Worm (Caenorhabditis elegans) whole organism, late embryonic: Measurements from ENCODE around the gene timm-17B.2.

ENCODE experiments used
- C08G9.2 ChIP-seq: sonication (generic microtip); optimal IDR thresholded peaks from 2 replicates; lab custom pipeline; 2016; ENCODE audit warnings: mild to moderate bottlenecking, missing genetic modification characterization, moderate library complexity, missing compliant biosample characterization
- F13H6.1 ChIP-seq: sonication (generic microtip); optimal IDR thresholded peaks from 2 replicates; lab custom pipeline; 2016; ENCODE audit warnings: missing genetic modification characterization, missing compliant biosample characterization
- K02D7.2 ChIP-seq: sonication (generic microtip); optimal IDR thresholded peaks from 2 replicates; lab custom pipeline; 2017; ENCODE audit warnings: mild to moderate bottlenecking, missing genetic modification characterization, missing compliant biosample characterization
- K09A11.1 ChIP-seq: sonication (generic microtip); optimal IDR thresholded peaks from 2 replicates; lab custom pipeline; 2017; ENCODE audit warnings: antibody characterized with exemption, mild to moderate bottlenecking, missing genetic modification characterization, missing compliant biosample characterization; ENCODE audit not compliant: insufficient read depth
- T23F11.4 ChIP-seq: fragments of 200-800 bp; sonication (Bioruptor generic); optimal IDR thresholded peaks from 2 replicates; lab custom pipeline; 2018; ENCODE audit warnings: mild to moderate bottlenecking, missing genetic modification characterization, missing compliant biosample characterization
- ahr-1 ChIP-seq: sonication (generic microtip); optimal IDR thresholded peaks from 2 replicates; lab custom pipeline; 2016; ENCODE audit warnings: missing genetic modification characterization, missing compliant biosample characterization
- ama-1 ChIP-seq: fragments of 150-350 bp; optimal IDR thresholded peaks from 2 replicates; lab custom pipeline; 2014
- ceh-18 ChIP-seq: sonication (generic microtip); optimal IDR thresholded peaks from 2 replicates; lab custom pipeline; 2016; ENCODE audit warnings: missing genetic modification characterization, missing compliant biosample characterization
- ceh-2 ChIP-seq: sonication (generic microtip); optimal IDR thresholded peaks from 2 replicates; lab custom pipeline; 2016; ENCODE audit warnings: missing genotype, missing genetic modification characterization, missing compliant biosample characterization
- ceh-30 ChIP-seq: fragments of 150-350 bp; optimal IDR thresholded peaks from 2 replicates; lab custom pipeline; 2014; ENCODE audit warnings: missing biosample characterization, missing genetic modification characterization
- ceh-31 ChIP-seq: sonication (generic microtip); optimal IDR thresholded peaks from 2 replicates; lab custom pipeline; 2016; ENCODE audit warnings: missing genetic modification characterization, missing compliant biosample characterization
- ceh-34 ChIP-seq: sonication (generic microtip); optimal IDR thresholded peaks from 2 replicates; lab custom pipeline; 2016; ENCODE audit warnings: mild to moderate bottlenecking, missing genetic modification characterization, missing compliant biosample characterization
- ceh-45 ChIP-seq: fragments of 200-800 bp; sonication (Bioruptor generic); IDR thresholded peaks from 2 replicates; pipeline ENCODE4 v1.3.6; 2022; ENCODE audit warnings: missing genetic modification reagents, missing genetic modification characterization, missing compliant biosample characterization
- ceh-6 ChIP-seq: fragments of 200-800 bp; sonication (Bioruptor generic); optimal IDR thresholded peaks from 2 replicates; lab custom pipeline; 2018; ENCODE audit warnings: mild to moderate bottlenecking, missing genetic modification characterization, missing compliant biosample characterization
- ceh-9 ChIP-seq: sonication (generic microtip); optimal IDR thresholded peaks from 2 replicates; lab custom pipeline; 2016; ENCODE audit warnings: mild to moderate bottlenecking, missing genetic modification characterization, inconsistent platforms, missing compliant biosample characterization
- che-1 ChIP-seq: sonication (generic microtip); optimal IDR thresholded peaks from 2 replicates; lab custom pipeline; 2016; ENCODE audit warnings: mild to moderate bottlenecking, missing genetic modification characterization, missing compliant biosample characterization
- dmd-4 ChIP-seq: sonication (generic microtip); optimal IDR thresholded peaks from 2 replicates; lab custom pipeline; 2016; ENCODE audit warnings: borderline replicate concordance, missing genetic modification characterization, missing compliant biosample characterization
- dve-1 ChIP-seq: sonication (generic microtip); optimal IDR thresholded peaks from 2 replicates; lab custom pipeline; 2017; ENCODE audit warnings: antibody characterized with exemption, mild to moderate bottlenecking, missing genetic modification characterization, missing compliant biosample characterization
- elt-4 ChIP-seq: sonication (generic microtip); optimal IDR thresholded peaks from 2 replicates; lab custom pipeline; 2016; ENCODE audit warnings: missing genetic modification characterization, missing compliant biosample characterization
- ets-4 ChIP-seq: sonication (generic microtip); optimal IDR thresholded peaks from 2 replicates; lab custom pipeline; 2016; ENCODE audit warnings: missing genetic modification characterization, missing compliant biosample characterization
- eyg-1 ChIP-seq: sonication (generic microtip); optimal IDR thresholded peaks from 2 replicates; lab custom pipeline; 2016; ENCODE audit warnings: missing genotype, missing genetic modification characterization, missing compliant biosample characterization
- fkh-10 ChIP-seq: fragments of 150-350 bp; optimal IDR thresholded peaks from 2 replicates; lab custom pipeline; 2014; ENCODE audit warnings: missing biosample characterization, missing genetic modification reagents, missing genetic modification characterization
- fkh-6 ChIP-seq: sonication (generic microtip); optimal IDR thresholded peaks from 2 replicates; lab custom pipeline; 2016; ENCODE audit warnings: missing genetic modification characterization, missing compliant biosample characterization
- hlh-13 ChIP-seq: fragments of 200-800 bp; sonication (Bioruptor generic); optimal IDR thresholded peaks from 2 replicates; lab custom pipeline; 2018; ENCODE audit warnings: mild to moderate bottlenecking, missing genetic modification characterization, missing compliant biosample characterization
- hlh-15 ChIP-seq: sonication (generic microtip); optimal IDR thresholded peaks from 2 replicates; lab custom pipeline; 2016; ENCODE audit warnings: missing genetic modification characterization, missing compliant biosample characterization
- hlh-30 ChIP-seq: sonication (generic microtip); optimal IDR thresholded peaks from 2 replicates; lab custom pipeline; 2017; ENCODE audit warnings: antibody characterized with exemption, missing genetic modification characterization, missing compliant biosample characterization; ENCODE audit not compliant: insufficient read depth
- hlh-6 ChIP-seq: sonication (generic microtip); optimal IDR thresholded peaks from 2 replicates; lab custom pipeline; 2016; ENCODE audit warnings: missing genotype, missing genetic modification characterization, missing compliant biosample characterization
- hlh-8 ChIP-seq: sonication (generic microtip); optimal IDR thresholded peaks from 2 replicates; lab custom pipeline; 2016; ENCODE audit warnings: missing genotype, missing genetic modification characterization, missing compliant biosample characterization
- lin-11 ChIP-seq: fragments of 200-800 bp; sonication (Bioruptor generic); optimal IDR thresholded peaks from 2 replicates; lab custom pipeline; 2018; ENCODE audit warnings: mild to moderate bottlenecking, missing genetic modification characterization, missing compliant biosample characterization
- madf-2 ChIP-seq: sonication (generic microtip); optimal IDR thresholded peaks from 2 replicates; lab custom pipeline; 2017; ENCODE audit warnings: missing genetic modification characterization, missing compliant biosample characterization
- mec-3 ChIP-seq: sonication (generic microtip); optimal IDR thresholded peaks from 2 replicates; lab custom pipeline; 2016; ENCODE audit warnings: borderline replicate concordance, missing genetic modification characterization, missing compliant biosample characterization
- nhr-232 ChIP-seq: sonication (generic microtip); optimal IDR thresholded peaks from 2 replicates; lab custom pipeline; 2016; ENCODE audit warnings: missing genetic modification characterization, missing compliant biosample characterization
- npax-4 ChIP-seq: sonication (generic microtip); optimal IDR thresholded peaks from 2 replicates; lab custom pipeline; 2016; ENCODE audit warnings: missing genetic modification characterization, missing compliant biosample characterization
- odd-2 ChIP-seq: sonication (generic microtip); optimal IDR thresholded peaks from 2 replicates; lab custom pipeline; 2017; ENCODE audit warnings: antibody characterized with exemption, mild to moderate bottlenecking, missing genetic modification characterization, missing compliant biosample characterization
- pag-3 ChIP-seq: sonication (generic microtip); optimal IDR thresholded peaks from 2 replicates; lab custom pipeline; 2016; ENCODE audit warnings: missing compliant biosample characterization, missing genetic modification characterization, borderline replicate concordance
- pax-1 ChIP-seq: fragments of 150-350 bp; optimal IDR thresholded peaks from 2 replicates; lab custom pipeline; 2014; ENCODE audit warnings: missing biosample characterization, missing genetic modification characterization
- pha-2 ChIP-seq: sonication (generic microtip); optimal IDR thresholded peaks from 2 replicates; lab custom pipeline; 2017; ENCODE audit warnings: mild to moderate bottlenecking, missing genetic modification characterization, missing compliant biosample characterization
- pha-4 ChIP-seq: fragments of 150-350 bp; optimal IDR thresholded peaks from 2 replicates; lab custom pipeline; 2018; ENCODE audit warnings: missing biosample characterization, missing genetic modification reagents, missing genetic modification characterization
- pqm-1 ChIP-seq: sonication (generic microtip); optimal IDR thresholded peaks from 2 replicates; lab custom pipeline; 2016; ENCODE audit warnings: missing genetic modification characterization, missing compliant biosample characterization
- pros-1 ChIP-seq: fragments of 150-350 bp; optimal IDR thresholded peaks from 2 replicates; lab custom pipeline; 2014; ENCODE audit warnings: missing biosample characterization, missing genetic modification reagents, missing genetic modification characterization
- sox-2 ChIP-seq: fragments of 200-800 bp; sonication (Bioruptor generic); IDR thresholded peaks from 2 replicates; pipeline ENCODE4 v1.3.6; 2022; ENCODE audit warnings: missing genetic modification reagents, missing genetic modification characterization, missing compliant biosample characterization
- sox-4 ChIP-seq: sonication (generic microtip); optimal IDR thresholded peaks from 2 replicates; lab custom pipeline; 2017; ENCODE audit warnings: mild to moderate bottlenecking, missing genetic modification characterization, inconsistent platforms, missing compliant biosample characterization
- tbx-2 ChIP-seq: sonication (generic microtip); optimal IDR thresholded peaks from 2 replicates; lab custom pipeline; 2016; ENCODE audit warnings: missing genetic modification characterization, missing compliant biosample characterization
- unc-3 ChIP-seq, 2 experiments: fragments of 200-800 bp in 1 of 2; sonication (Bioruptor generic) in 1 of 2; sonication (generic microtip) in 1 of 2; conservative IDR thresholded peaks in 1 of 2; optimal IDR thresholded peaks in 1 of 2; 2 replicates each; pipeline versions ENCODE4 v1.3.6 to Lab custom; 2016 to 2022; ENCODE audit warnings: missing compliant biosample characterization in 2 of 2, missing genetic modification characterization in 2 of 2, missing genetic modification reagents in 1 of 2
- unc-42 ChIP-seq: sonication (generic microtip); optimal IDR thresholded peaks from 2 replicates; lab custom pipeline; 2016; ENCODE audit warnings: missing genotype, missing genetic modification characterization, missing compliant biosample characterization
- unc-55 ChIP-seq: sonication (generic microtip); optimal IDR thresholded peaks from 2 replicates; lab custom pipeline; 2017; ENCODE audit warnings: missing biosample characterization, missing genetic modification reagents, missing genetic modification characterization
- unc-86 ChIP-seq: sonication (generic microtip); optimal IDR thresholded peaks from 2 replicates; lab custom pipeline; 2016; ENCODE audit warnings: missing genetic modification characterization, missing compliant biosample characterization

The timm-17B.2 gene

DNA sequence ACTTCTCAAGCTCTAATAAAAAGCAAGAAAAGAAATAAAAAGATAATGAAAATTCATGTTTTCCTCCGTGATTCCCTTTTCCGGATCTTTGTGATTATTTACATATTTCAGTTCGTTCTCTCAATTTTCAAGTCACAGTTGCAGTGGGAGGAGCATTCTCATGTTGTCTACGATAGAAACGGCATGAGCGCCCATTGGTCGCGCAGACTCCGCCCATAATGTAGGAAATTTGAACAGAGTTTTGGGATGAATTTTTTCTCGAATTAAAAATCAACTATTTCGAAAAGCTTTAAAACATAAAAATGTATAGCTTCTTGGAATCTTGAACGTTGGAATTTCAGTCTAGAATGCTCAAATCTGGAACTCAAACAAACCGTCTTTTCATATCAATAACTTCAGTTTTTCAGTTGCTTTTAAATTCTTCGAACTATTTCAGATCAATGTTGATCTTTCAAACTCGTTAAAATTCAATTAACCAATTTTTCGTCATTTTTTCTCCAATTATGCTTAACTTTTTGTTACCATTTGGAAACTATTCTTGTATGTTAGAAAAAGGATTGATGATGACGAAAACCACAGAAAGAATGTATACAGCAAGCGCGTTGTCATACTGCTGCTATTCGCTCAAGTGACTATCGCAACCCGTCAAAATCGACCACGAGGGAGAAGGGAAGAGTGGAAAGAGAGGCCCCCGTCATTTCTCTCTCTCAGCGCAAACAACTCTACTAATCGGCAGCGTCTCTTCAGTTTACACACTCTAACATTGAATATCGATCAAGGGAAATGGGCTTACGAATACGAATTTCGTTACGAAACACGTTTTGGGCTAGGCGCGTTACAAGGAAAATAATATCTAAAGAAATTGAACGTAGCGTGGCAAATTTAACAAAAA lies 35.4 kb downstream of the timm-17B.2 start (continued):
- TF ChIP-seq pha-2 (peak; percentile 35), ceh-34 (tag; lab: Kevin White, UChicago) (peak; percentile 2), hlh-30 (tag; lab: Kevin White, UChicago) (peak; percentile 82), ceh-30 (tag; lab: Kevin White, UChicago) (no peak), unc-55 (GFP tag; lab: Kevin White, UChicago) (peak; percentile 51), tbx-2 (tag; lab: Kevin White, UChicago) (peak; percentile 76), eyg-1 (tag; lab: Kevin White, UChicago) (no peak), C08G9.2 (tag; lab: Kevin White, UChicago) (no peak), unc-3 (GFP tag; conservative IDR thresholded peaks at IDR 0.05; lab: Robert Waterston, UW) (0 out of 2 replicates have a peak, but pooled peaks have one; percentile 27), unc-3 (tag; optimal IDR thresholded peaks at IDR 0.05; lab: Kevin White, UChicago) (no peak), dmd-4 (tag; lab: Kevin White, UChicago) (peak; percentile 17), unc-42 (tag; lab: Kevin White, UChicago) (peak; percentile 51), K09A11.1 (tag; lab: Kevin White, UChicago) (no peak), sox-2 (GFP tag; lab: Robert Waterston, UW) (no peak), ceh-9 (no peak), hlh-15 (tag; lab: Kevin White, UChicago) (no peak), T23F11.4 (GFP tag; lab: Kevin White, UChicago) (no peak)

DNA sequence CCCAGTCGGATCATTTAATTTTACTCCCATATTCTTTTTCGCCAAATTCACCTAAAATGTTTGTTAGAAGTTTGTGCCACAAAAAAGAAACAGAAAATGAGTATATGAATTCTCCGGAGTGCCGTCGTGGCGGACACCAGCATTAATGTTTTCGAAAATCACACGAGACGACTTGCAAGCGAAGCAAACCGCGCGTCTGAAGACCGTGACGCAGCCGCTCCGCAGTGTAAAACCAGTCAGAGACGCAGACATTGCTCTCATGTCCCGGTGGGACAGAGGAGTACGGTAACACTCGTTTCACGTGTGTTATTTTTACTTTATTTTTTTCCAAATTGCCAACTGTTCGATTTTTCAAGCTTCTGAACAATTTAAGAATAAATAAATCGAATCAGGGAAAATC lies 36.3 kb downstream of the timm-17B.2 start, which contains the start of the genes T26A8.4 and pdtf-1:
Gene T26A8.4, minus strand, starts transcription at position 185 of the 400 bp plus-strand sequence.
Gene pdtf-1, plus strand, starts transcription at position 330 of the 400 bp plus-strand sequence.
- TF ChIP-seq ceh-9 (no peak), hlh-15 (tag; lab: Kevin White, UChicago) (no peak), madf-2 (peak; percentile 31), sox-4 (tag; lab: Kevin White, UChicago) (no peak), ceh-6 (GFP tag; lab: Kevin White, UChicago) (no peak), dve-1 (tag; lab: Kevin White, UChicago) (peak; percentile 65), che-1 (tag; lab: Kevin White, UChicago) (no peak), ets-4 (tag; lab: Kevin White, UChicago) (peak; percentile 29), unc-42 (tag; lab: Kevin White, UChicago) (peak; percentile 70), pqm-1 (tag; lab: Kevin White, UChicago) (no peak), ceh-31 (peak; percentile 72), hlh-30 (tag; lab: Kevin White, UChicago) (peak; percentile 95), fkh-6 (no peak), ceh-2 (tag; lab: Kevin White, UChicago) (peak; percentile 1), ahr-1 (tag; lab: Kevin White, UChicago) (no peak), elt-4 (tag; lab: Kevin White, UChicago) (no peak), pha-4 (tag; lab: Kevin White, UChicago) (no peak), unc-3 (GFP tag; conservative IDR thresholded peaks at IDR 0.05; lab: Robert Waterston, UW) (no peak), unc-3 (tag; optimal IDR thresholded peaks at IDR 0.05; lab: Kevin White, UChicago) (peak; percentile 52), ama-1 (peak; percentile 92), ceh-18 (tag; lab: Kevin White, UChicago) (peak; percentile 85), pag-3 (tag; lab: Kevin White, UChicago) (no peak), ceh-45 (no peak), odd-2 (tag; lab: Kevin White, UChicago) (no peak), hlh-6 (tag; lab: Kevin White, UChicago) (no peak), dmd-4 (tag; lab: Kevin White, UChicago) (no peak), fkh-10 (peak; percentile 26), npax-4 (tag; lab: Kevin White, UChicago) (no peak), K02D7.2 (tag; lab: Kevin White, UChicago) (no peak), hlh-8 (no peak), unc-86 (tag; lab: Kevin White, UChicago) (peak; percentile 7), lin-11 (tag; lab: Kevin White, UChicago) (peak; percentile 6), sox-2 (GFP tag; lab: Robert Waterston, UW) (no peak), F13H6.1 (tag; lab: Kevin White, UChicago) (no peak), hlh-13 (GFP tag; lab: Kevin White, UChicago) (no peak), pros-1 (tag; lab: Kevin White, UChicago) (peak; percentile 66), nhr-232 (no peak), pax-1 (tag; lab: Kevin White, UChicago) (peak; percentile 94), mec-3 (tag; lab: Kevin White, UChicago) (no peak)
